Worm (Caenorhabditis elegans) whole organism, L1 larva: ENCODE results near the gene R09E10.8.

Experiments
- C04F5.9 ChIP-seq: sonication (generic microtip); optimal IDR thresholded peaks from 2 replicates; lab custom pipeline; 2016; ENCODE audit warnings: missing genetic modification characterization, missing compliant biosample characterization
- C16A3.4 ChIP-seq: fragments of 150-350 bp; optimal IDR thresholded peaks from 2 replicates; lab custom pipeline; 2014; ENCODE audit warnings: missing biosample characterization, missing genetic modification characterization
- C34B4.2 ChIP-seq: sonication (generic microtip); optimal IDR thresholded peaks from 2 replicates; lab custom pipeline; 2017; ENCODE audit warnings: mild to moderate bottlenecking, missing genetic modification characterization, missing compliant biosample characterization
- aly-2 ChIP-seq: fragments of 150-350 bp; optimal IDR thresholded peaks from 2 replicates; lab custom pipeline; 2014; ENCODE audit warnings: missing biosample characterization, missing genetic modification characterization
- ama-1 ChIP-seq: fragments of 150-350 bp; optimal IDR thresholded peaks from 2 replicates; lab custom pipeline; 2014
- ceh-63 ChIP-seq: fragments of 200-800 bp; sonication (Bioruptor generic); optimal IDR thresholded peaks from 2 replicates; lab custom pipeline; 2018; ENCODE audit warnings: mild to moderate bottlenecking, missing genetic modification characterization, missing compliant biosample characterization
- ceh-88 ChIP-seq: fragments of 200-800 bp; sonication (Bioruptor generic); IDR thresholded peaks from 2 replicates; pipeline ENCODE4 v1.3.6; 2022; ENCODE audit warnings: missing genetic modification characterization, missing compliant biosample characterization
- ceh-90 ChIP-seq: sonication (generic microtip); optimal IDR thresholded peaks from 2 replicates; lab custom pipeline; 2016; ENCODE audit warnings: missing genetic modification characterization, missing compliant biosample characterization
- dpl-1 ChIP-seq, 3 experiments: fragments of 150-350 bp in 2 of 3; sonication (generic microtip) in 1 of 3; optimal IDR thresholded peaks; 2 replicates each; lab custom pipeline; 2014 to 2017; ENCODE audit warnings: missing biosample characterization in 3 of 3, missing genetic modification characterization in 3 of 3, missing genetic modification reagents in 3 of 3
- dsc-1 ChIP-seq: sonication (generic microtip); optimal IDR thresholded peaks from 2 replicates; lab custom pipeline; 2016; ENCODE audit warnings: mild to moderate bottlenecking, missing genetic modification characterization, missing compliant biosample characterization
- egl-13 ChIP-seq: sonication (generic microtip); optimal IDR thresholded peaks from 2 replicates; lab custom pipeline; 2016; ENCODE audit warnings: missing genotype, missing genetic modification reagents, missing genetic modification characterization, missing compliant biosample characterization
- elt-2 ChIP-seq: sonication (generic microtip); optimal IDR thresholded peaks from 2 replicates; lab custom pipeline; 2016; ENCODE audit warnings: missing genetic modification characterization, mild to moderate bottlenecking, inconsistent platforms, missing compliant biosample characterization, missing genetic modification reagents
- fkh-10 ChIP-seq: sonication (generic microtip); optimal IDR thresholded peaks from 2 replicates; lab custom pipeline; 2017; ENCODE audit warnings: missing biosample characterization, missing genetic modification reagents, missing genetic modification characterization
- fkh-4 ChIP-seq: sonication (generic microtip); optimal IDR thresholded peaks from 2 replicates; lab custom pipeline; 2016; ENCODE audit warnings: missing compliant biosample characterization, missing genetic modification characterization, borderline replicate concordance
- fkh-8 ChIP-seq: sonication (generic microtip); optimal IDR thresholded peaks from 2 replicates; lab custom pipeline; 2016; ENCODE audit warnings: mild to moderate bottlenecking, missing genetic modification characterization, missing compliant biosample characterization
- hlh-17 ChIP-seq: fragments of 200-800 bp; sonication (Bioruptor generic); optimal IDR thresholded peaks from 2 replicates; lab custom pipeline; 2018; ENCODE audit warnings: missing genetic modification characterization, mild to moderate bottlenecking, missing compliant biosample characterization, moderate library complexity, borderline replicate concordance
- hlh-4 ChIP-seq: sonication (generic microtip); optimal IDR thresholded peaks from 2 replicates; lab custom pipeline; 2016; ENCODE audit warnings: mild to moderate bottlenecking, missing genetic modification characterization, missing compliant biosample characterization
- hpl-2 ChIP-seq: fragments of 150-350 bp; optimal IDR thresholded peaks from 2 replicates; lab custom pipeline; 2014; ENCODE audit warnings: missing biosample characterization, missing genetic modification reagents, missing genetic modification characterization
- irx-1 ChIP-seq: sonication (generic microtip); optimal IDR thresholded peaks from 2 replicates; lab custom pipeline; 2016; ENCODE audit warnings: missing genetic modification characterization, missing compliant biosample characterization
- lin-13 ChIP-seq: fragments of 150-350 bp; optimal IDR thresholded peaks from 2 replicates; lab custom pipeline; 2014; ENCODE audit warnings: missing biosample characterization, missing genetic modification reagents, missing genetic modification characterization
- lin-39 ChIP-seq: fragments of 150-350 bp; optimal IDR thresholded peaks from 2 replicates; lab custom pipeline; 2014; ENCODE audit warnings: missing biosample characterization, missing genetic modification reagents, missing genetic modification characterization
- lsy-2 ChIP-seq, 2 experiments: fragments of 150-350 bp; optimal IDR thresholded peaks; 2 replicates each; lab custom pipeline; 2014; ENCODE audit warnings: missing biosample characterization in 2 of 2, missing genetic modification characterization in 2 of 2
- mdl-1 ChIP-seq, 2 experiments: fragments of 150-350 bp; optimal IDR thresholded peaks; 2 replicates each; lab custom pipeline; 2014 to 2017; ENCODE audit warnings: missing biosample characterization in 2 of 2, missing genetic modification characterization in 2 of 2, inconsistent platforms in 1 of 2
- mef-2 ChIP-seq: fragments of 150-350 bp; optimal IDR thresholded peaks from 2 replicates; lab custom pipeline; 2014; ENCODE audit warnings: missing biosample characterization, missing genetic modification characterization
- mep-1 ChIP-seq: fragments of 150-350 bp; optimal IDR thresholded peaks from 2 replicates; lab custom pipeline; 2014; ENCODE audit warnings: missing biosample characterization, missing genetic modification characterization
- nhr-11 ChIP-seq: fragments of 150-350 bp; optimal IDR thresholded peaks from 2 replicates; lab custom pipeline; 2014; ENCODE audit warnings: missing biosample characterization, missing genetic modification characterization
- nhr-12 ChIP-seq: sonication (generic microtip); optimal IDR thresholded peaks from 2 replicates; lab custom pipeline; 2017; ENCODE audit warnings: missing biosample characterization, missing genetic modification characterization
- nhr-19 ChIP-seq: fragments of 200-800 bp; sonication (Bioruptor generic); conservative IDR thresholded peaks from 2 replicates; pipeline ENCODE4 v1.3.6; 2022; ENCODE audit warnings: missing genetic modification characterization, missing compliant biosample characterization
- nhr-237 ChIP-seq: fragments of 150-350 bp; optimal IDR thresholded peaks from 2 replicates; lab custom pipeline; 2014; ENCODE audit warnings: missing biosample characterization, missing genetic modification characterization
- nhr-28 ChIP-seq: fragments of 150-350 bp; optimal IDR thresholded peaks from 2 replicates; lab custom pipeline; 2014; ENCODE audit warnings: missing biosample characterization, missing genetic modification characterization
- nhr-47 ChIP-seq: sonication (generic microtip); optimal IDR thresholded peaks from 2 replicates; lab custom pipeline; 2016; ENCODE audit warnings: mild to moderate bottlenecking, missing genetic modification characterization, moderate library complexity, missing compliant biosample characterization
- nhr-71 ChIP-seq: sonication (generic microtip); optimal IDR thresholded peaks from 2 replicates; lab custom pipeline; 2016; ENCODE audit warnings: mild to moderate bottlenecking, missing genetic modification characterization, moderate library complexity, missing compliant biosample characterization
- nhr-76 ChIP-seq: sonication (generic microtip); optimal IDR thresholded peaks from 2 replicates; lab custom pipeline; 2017; ENCODE audit warnings: missing biosample characterization, missing genetic modification characterization
- nhr-84 ChIP-seq: sonication (generic microtip); optimal IDR thresholded peaks from 2 replicates; lab custom pipeline; 2017; ENCODE audit warnings: missing biosample characterization, missing genetic modification characterization
- nhr-85 ChIP-seq: sonication (generic microtip); peaks from one replicate; lab custom pipeline; 2016; ENCODE audit warnings: missing genetic modification characterization, inconsistent platforms, missing compliant biosample characterization
- nhr-90 ChIP-seq: sonication (generic microtip); optimal IDR thresholded peaks from 2 replicates; lab custom pipeline; 2016; ENCODE audit warnings: mild to moderate bottlenecking, missing genetic modification characterization, missing compliant biosample characterization; ENCODE audit not compliant: poor library complexity
- pag-3 ChIP-seq: sonication (generic microtip); optimal IDR thresholded peaks from 2 replicates; lab custom pipeline; 2017; ENCODE audit warnings: missing genetic modification characterization, mild to moderate bottlenecking, missing compliant biosample characterization, antibody characterized with exemption, borderline replicate concordance; ENCODE audit not compliant: insufficient read depth
- pax-3 ChIP-seq: fragments of 200-800 bp; sonication (Bioruptor generic); optimal IDR thresholded peaks from 2 replicates; lab custom pipeline; 2018; ENCODE audit warnings: mild to moderate bottlenecking, missing genetic modification characterization, moderate library complexity, missing compliant biosample characterization
- rnt-1 ChIP-seq: sonication (generic microtip); optimal IDR thresholded peaks from 2 replicates; lab custom pipeline; 2016; ENCODE audit warnings: mild to moderate bottlenecking, missing genetic modification characterization, moderate library complexity, missing compliant biosample characterization
- snpc-4 ChIP-seq: fragments of 150-350 bp; optimal IDR thresholded peaks from 2 replicates; lab custom pipeline; 2014; ENCODE audit warnings: missing biosample characterization, missing genetic modification characterization
- sox-4 ChIP-seq: sonication (generic microtip); optimal IDR thresholded peaks from 2 replicates; lab custom pipeline; 2016; ENCODE audit warnings: missing genetic modification characterization, missing compliant biosample characterization
- sup-37 ChIP-seq: fragments of 200-800 bp; sonication (Bioruptor generic); optimal IDR thresholded peaks from 2 replicates; lab custom pipeline; 2018; ENCODE audit warnings: mild to moderate bottlenecking, missing genetic modification characterization, missing compliant biosample characterization
- swsn-7 ChIP-seq: sonication (generic microtip); optimal IDR thresholded peaks from 2 replicates; lab custom pipeline; 2016; ENCODE audit warnings: missing genetic modification characterization, missing compliant biosample characterization
- tbx-2 ChIP-seq: sonication (generic microtip); optimal IDR thresholded peaks from 2 replicates; lab custom pipeline; 2016; ENCODE audit warnings: missing genetic modification characterization, missing compliant biosample characterization
- unc-130 ChIP-seq: fragments of 150-350 bp; optimal IDR thresholded peaks from 2 replicates; lab custom pipeline; 2017; ENCODE audit warnings: missing biosample characterization, missing genetic modification characterization, inconsistent platforms
- unc-62 ChIP-seq: fragments of 150-350 bp; optimal IDR thresholded peaks from 2 replicates; lab custom pipeline; 2014; ENCODE audit warnings: missing biosample characterization, missing genetic modification reagents, missing genetic modification characterization
- unc-86 ChIP-seq: sonication (generic microtip); optimal IDR thresholded peaks from 2 replicates; lab custom pipeline; 2016; ENCODE audit warnings: missing genetic modification characterization, missing compliant biosample characterization
- unc-98 ChIP-seq: fragments of 200-800 bp; sonication (Bioruptor generic); IDR thresholded peaks from 2 replicates; pipeline ENCODE4 v1.3.6; 2022; ENCODE audit warnings: missing genetic modification characterization, missing compliant biosample characterization
- vab-15 ChIP-seq: sonication (generic microtip); optimal IDR thresholded peaks from 2 replicates; lab custom pipeline; 2017; ENCODE audit warnings: missing genotype, mild to moderate bottlenecking, missing genetic modification characterization, missing compliant biosample characterization
- xbp-1 ChIP-seq: sonication (generic microtip); optimal IDR thresholded peaks from 2 replicates; lab custom pipeline; 2016; ENCODE audit warnings: missing genetic modification characterization, missing compliant biosample characterization
- zag-1 ChIP-seq: fragments of 150-350 bp; optimal IDR thresholded peaks from 2 replicates; lab custom pipeline; 2014; ENCODE audit warnings: missing biosample characterization, missing genetic modification characterization
- zip-4 ChIP-seq: fragments of 200-800 bp; sonication (Bioruptor generic); optimal IDR thresholded peaks from 2 replicates; lab custom pipeline; 2018; ENCODE audit warnings: mild to moderate bottlenecking, missing genetic modification characterization, moderate library complexity, missing compliant biosample characterization
- ztf-4 ChIP-seq: fragments of 150-350 bp; optimal IDR thresholded peaks from 2 replicates; lab custom pipeline; 2014; ENCODE audit warnings: missing biosample characterization, missing genetic modification characterization

Gene R09E10.8

DNA sequence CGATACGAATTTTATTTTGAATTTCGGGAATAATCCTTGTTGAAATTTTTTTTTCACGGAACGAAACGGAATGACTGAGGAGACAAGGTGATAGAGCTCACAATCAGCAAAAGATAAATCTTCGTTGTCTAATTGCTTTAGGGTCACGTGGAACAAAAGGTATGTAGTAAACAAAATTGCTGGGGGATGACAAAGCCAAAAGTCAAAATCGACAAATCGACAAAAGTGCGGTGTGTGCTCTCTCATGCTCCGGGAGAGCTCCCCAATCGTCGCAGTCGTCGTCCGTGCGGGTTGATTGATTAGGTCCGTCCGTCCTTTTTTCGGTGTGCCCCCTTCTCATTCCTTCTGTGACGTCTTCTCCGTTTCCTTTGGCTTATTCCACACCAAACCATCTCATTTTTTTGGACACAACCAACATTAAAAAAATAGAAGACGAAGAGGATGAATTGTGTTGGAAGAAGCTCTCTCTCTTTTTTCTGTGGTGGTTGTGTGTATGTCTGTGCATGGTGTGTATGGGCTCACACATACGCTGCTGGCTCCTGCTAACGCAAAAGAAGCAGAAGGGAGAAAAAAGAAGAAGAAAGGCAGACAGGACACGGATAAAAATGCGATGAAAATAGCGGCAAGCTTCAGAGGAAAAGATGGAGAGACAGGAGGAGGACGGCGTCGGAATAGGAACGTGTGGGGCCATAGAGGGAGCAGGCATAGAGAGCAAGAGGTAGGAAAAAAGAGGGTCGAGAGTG is 31.6 kb upstream of the R09E10.8 start:
- no peak for TF ChIP-seq hlh-4 (tag; lab: Kevin White, UChicago)
- TF ChIP-seq fkh-4 (tag; lab: Kevin White, UChicago): no peak
- TF ChIP-seq nhr-71 (tag; lab: Kevin White, UChicago): peak; percentile 49
- TF ChIP-seq rnt-1: peak; percentile 72
- no peak for TF ChIP-seq unc-98 (GFP tag; lab: Robert Waterston, UW)
- no peak for TF ChIP-seq aly-2 (tag; lab: Kevin White, UChicago)
- TF ChIP-seq nhr-90 (tag; lab: Kevin White, UChicago): no peak
- peak; percentile 30 for TF ChIP-seq mep-1 (tag; lab: Kevin White, UChicago)
- no peak for TF ChIP-seq C16A3.4 (tag; lab: Kevin White, UChicago)
- no peak for TF ChIP-seq swsn-7 (tag; lab: Kevin White, UChicago)
- TF ChIP-seq unc-62 (GFP tag; lab: Kevin White, UChicago): no peak
- no peak for TF ChIP-seq hlh-17 (GFP tag; lab: Kevin White, UChicago)
- TF ChIP-seq zip-4 (GFP tag; lab: Kevin White, UChicago): no peak
- no peak for TF ChIP-seq ceh-90 (tag; lab: Kevin White, UChicago)
- TF ChIP-seq nhr-12 (tag; lab: Kevin White, UChicago): no peak
- TF ChIP-seq nhr-47 (tag; lab: Kevin White, UChicago): no peak
- no peak for TF ChIP-seq vab-15
- no peak for TF ChIP-seq sup-37 (GFP tag; lab: Kevin White, UChicago)
- TF ChIP-seq dpl-1 (GFP tag; optimal IDR thresholded peaks at IDR 0.05; lab: Kevin White, UChicago): no peak
- no peak for TF ChIP-seq lin-13 (GFP tag; lab: Kevin White, UChicago)
- TF ChIP-seq lsy-2 (tag; optimal IDR thresholded peaks at IDR 0.05; lab: Kevin White, UChicago): peak in 1 of 2 experiments; percentile 21
- peak; percentile 36; the same call in 1 of the 2 replicates for TF ChIP-seq nhr-19 (GFP tag; lab: Robert Waterston, UW)
- no peak for TF ChIP-seq egl-13
- TF ChIP-seq ama-1 (lab: Kevin White, UChicago): no peak
- no peak for TF ChIP-seq tbx-2 (tag; lab: Kevin White, UChicago)
- TF ChIP-seq nhr-85 (tag; lab: Kevin White, UChicago): no peak
- no peak for TF ChIP-seq nhr-237 (tag; lab: Kevin White, UChicago)
- TF ChIP-seq nhr-84 (tag; lab: Kevin White, UChicago): no peak
- peak; percentile 64 for TF ChIP-seq lin-39
- no peak for TF ChIP-seq ztf-4 (tag; lab: Kevin White, UChicago)
- TF ChIP-seq snpc-4 (tag; lab: Kevin White, UChicago): no peak
- TF ChIP-seq dsc-1 (tag; lab: Kevin White, UChicago): no peak
- no peak for TF ChIP-seq zag-1
- TF ChIP-seq nhr-76 (tag; lab: Kevin White, UChicago): no peak
- TF ChIP-seq pag-3 (tag; lab: Kevin White, UChicago): no peak
- no peak for TF ChIP-seq fkh-8
- peak; percentile 48 for TF ChIP-seq fkh-10
- no peak for TF ChIP-seq hpl-2
- no peak for TF ChIP-seq sox-4 (tag; lab: Kevin White, UChicago)
- TF ChIP-seq C34B4.2: no peak
- no peak for TF ChIP-seq ceh-63 (GFP tag; lab: Kevin White, UChicago)
- TF ChIP-seq unc-130: peak; percentile 35
- TF ChIP-seq irx-1: no peak
- TF ChIP-seq elt-2 (tag; lab: Kevin White, UChicago): no peak
- peak; percentile 9 for TF ChIP-seq mef-2 (tag; lab: Kevin White, UChicago)
- TF ChIP-seq unc-86: peak; percentile 62
- TF ChIP-seq xbp-1 (tag; lab: Kevin White, UChicago): no peak
- no peak for TF ChIP-seq ceh-88 (GFP tag; lab: Robert Waterston, UW)
- no peak for TF ChIP-seq pax-3 (tag; lab: Kevin White, UChicago)
- peak in 1 of 2 experiments; percentile 18 for TF ChIP-seq mdl-1 (tag; optimal IDR thresholded peaks at IDR 0.05; lab: Kevin White, UChicago)
- TF ChIP-seq C04F5.9 (tag; lab: Kevin White, UChicago): no peak
- no peak for TF ChIP-seq nhr-28 (tag; lab: Kevin White, UChicago)
- no peak for TF ChIP-seq nhr-11 (tag; lab: Kevin White, UChicago)
